Worm (Caenorhabditis elegans) whole organism, mixed stage, embryonic: ENCODE measurements around the gene ent-2.

Experiments used
- M03D4.4 ChIP-seq: sonication (generic microtip); optimal IDR thresholded peaks from 2 replicates; lab custom pipeline; 2017; ENCODE audit warnings: mild to moderate bottlenecking, missing genetic modification characterization, missing compliant biosample characterization
- bed-3 ChIP-seq: fragments of 200-800 bp; sonication (Bioruptor generic); optimal IDR thresholded peaks from 3 replicates; lab custom pipeline; 2018; ENCODE audit warnings: mild to moderate bottlenecking, missing genetic modification characterization, moderate library complexity, missing compliant biosample characterization
- blmp-1 ChIP-seq: fragments of 150-350 bp; optimal IDR thresholded peaks from 2 replicates; lab custom pipeline; 2014; ENCODE audit warnings: missing biosample characterization, missing genetic modification characterization
- ceh-39 ChIP-seq: fragments of 150-350 bp; optimal IDR thresholded peaks from 2 replicates; lab custom pipeline; 2014; ENCODE audit warnings: missing biosample characterization, missing genetic modification characterization
- ceh-43 ChIP-seq: fragments of 200-800 bp; sonication (Bioruptor generic); optimal IDR thresholded peaks from 2 replicates; lab custom pipeline; 2018; ENCODE audit warnings: mild to moderate bottlenecking, missing genetic modification characterization, moderate library complexity, missing compliant biosample characterization
- ceh-83 ChIP-seq: fragments of 200-800 bp; sonication (Bioruptor generic); optimal IDR thresholded peaks from 2 replicates; lab custom pipeline; 2018; ENCODE audit warnings: mild to moderate bottlenecking, missing genetic modification characterization, missing compliant biosample characterization
- ces-1 ChIP-seq: fragments of 150-350 bp; optimal IDR thresholded peaks from 2 replicates; lab custom pipeline; 2014; ENCODE audit warnings: missing biosample characterization, missing genetic modification reagents, missing genetic modification characterization
- cnd-1 ChIP-seq: fragments of 200-800 bp; sonication (Bioruptor generic); optimal IDR thresholded peaks from 2 replicates; lab custom pipeline; 2018; ENCODE audit warnings: mild to moderate bottlenecking, missing genetic modification characterization, missing compliant biosample characterization
- drap-1 ChIP-seq: fragments of 200-800 bp; sonication (Bioruptor generic); optimal IDR thresholded peaks from 3 replicates; lab custom pipeline; 2018; ENCODE audit warnings: mild to moderate bottlenecking, missing genetic modification characterization, missing compliant biosample characterization
- elt-1 ChIP-seq: sonication (generic microtip); optimal IDR thresholded peaks from 2 replicates; lab custom pipeline; 2017; ENCODE audit warnings: missing genetic modification characterization, mild to moderate bottlenecking, missing compliant biosample characterization, antibody characterized with exemption, moderate library complexity, borderline replicate concordance; ENCODE audit not compliant: insufficient read depth
- elt-3 ChIP-seq: fragments of 150-350 bp; optimal IDR thresholded peaks from 2 replicates; lab custom pipeline; 2014; ENCODE audit warnings: missing biosample characterization, missing genetic modification characterization
- flh-1 ChIP-seq: fragments of 200-800 bp; sonication (Bioruptor generic); optimal IDR thresholded peaks from 2 replicates; lab custom pipeline; 2018; ENCODE audit warnings: mild to moderate bottlenecking, missing genetic modification characterization, moderate library complexity, missing compliant biosample characterization
- ham-2 ChIP-seq: fragments of 200-800 bp; sonication (Bioruptor generic); optimal IDR thresholded peaks from 2 replicates; lab custom pipeline; 2018; ENCODE audit warnings: mild to moderate bottlenecking, missing genetic modification characterization, missing compliant biosample characterization
- hlh-1 ChIP-seq: fragments of 150-350 bp; optimal IDR thresholded peaks from 2 replicates; lab custom pipeline; 2014; ENCODE audit warnings: missing biosample characterization, missing genetic modification reagents, missing genetic modification characterization
- lin-13 ChIP-seq: fragments of 150-350 bp; optimal IDR thresholded peaks from 2 replicates; lab custom pipeline; 2014; ENCODE audit warnings: missing biosample characterization, missing genetic modification characterization
- lin-32 ChIP-seq: fragments of 200-800 bp; sonication (Bioruptor generic); optimal IDR thresholded peaks from 2 replicates; lab custom pipeline; 2018; ENCODE audit warnings: mild to moderate bottlenecking, missing genetic modification characterization, missing compliant biosample characterization
- lsy-2 ChIP-seq: fragments of 150-350 bp; optimal IDR thresholded peaks from 2 replicates; lab custom pipeline; 2014; ENCODE audit warnings: missing biosample characterization, missing genetic modification characterization
- mab-5 ChIP-seq: fragments of 150-350 bp; optimal IDR thresholded peaks from 2 replicates; lab custom pipeline; 2014; ENCODE audit warnings: missing biosample characterization, missing genetic modification characterization
- mep-1 ChIP-seq: fragments of 150-350 bp; optimal IDR thresholded peaks from 2 replicates; lab custom pipeline; 2017; ENCODE audit warnings: missing biosample characterization, missing genetic modification reagents, missing genetic modification characterization, inconsistent platforms
- mls-2 ChIP-seq: sonication (generic microtip); optimal IDR thresholded peaks from 2 replicates; lab custom pipeline; 2016; ENCODE audit warnings: mild to moderate bottlenecking, missing genetic modification characterization, moderate library complexity, missing compliant biosample characterization
- nhr-12 ChIP-seq: fragments of 150-350 bp; optimal IDR thresholded peaks from 2 replicates; lab custom pipeline; 2014; ENCODE audit warnings: missing biosample characterization, missing genetic modification characterization
- nhr-2 ChIP-seq: fragments of 150-350 bp; optimal IDR thresholded peaks from 2 replicates; lab custom pipeline; 2014; ENCODE audit warnings: missing biosample characterization, missing genetic modification characterization
- nhr-237 ChIP-seq: fragments of 150-350 bp; optimal IDR thresholded peaks from 2 replicates; lab custom pipeline; 2014; ENCODE audit warnings: missing biosample characterization, missing genetic modification characterization
- nhr-28 ChIP-seq: fragments of 150-350 bp; optimal IDR thresholded peaks from 2 replicates; lab custom pipeline; 2014; ENCODE audit warnings: missing biosample characterization, missing genetic modification characterization
- nhr-76 ChIP-seq: sonication (generic microtip); optimal IDR thresholded peaks from 2 replicates; lab custom pipeline; 2017; ENCODE audit warnings: missing biosample characterization, missing genetic modification characterization
- sem-2 ChIP-seq: fragments of 200-800 bp; sonication (Bioruptor generic); optimal IDR thresholded peaks from 2 replicates; lab custom pipeline; 2018; ENCODE audit warnings: mild to moderate bottlenecking, missing genetic modification characterization, missing compliant biosample characterization
- snpc-4 ChIP-seq: fragments of 150-350 bp; optimal IDR thresholded peaks from 2 replicates; lab custom pipeline; 2014; ENCODE audit warnings: missing biosample characterization, missing genetic modification characterization
- sptf-1 ChIP-seq: sonication (generic microtip); optimal IDR thresholded peaks from 2 replicates; lab custom pipeline; 2017; ENCODE audit warnings: mild to moderate bottlenecking, missing genetic modification characterization, moderate library complexity, missing compliant biosample characterization
- tbx-8 ChIP-seq: fragments of 200-800 bp; sonication (Bioruptor generic); optimal IDR thresholded peaks from 2 replicates; lab custom pipeline; 2018; ENCODE audit warnings: mild to moderate bottlenecking, missing genetic modification characterization, moderate library complexity, missing compliant biosample characterization
- unc-120 ChIP-seq: sonication (generic microtip); optimal IDR thresholded peaks from 2 replicates; lab custom pipeline; 2017; ENCODE audit warnings: missing genetic modification characterization, missing compliant biosample characterization; ENCODE audit not compliant: poor library complexity, severe bottlenecking
- unc-39 ChIP-seq: fragments of 150-350 bp; optimal IDR thresholded peaks from 2 replicates; lab custom pipeline; 2014; ENCODE audit warnings: missing biosample characterization, missing genetic modification characterization
- unc-62 ChIP-seq: fragments of 150-350 bp; optimal IDR thresholded peaks from 2 replicates; lab custom pipeline; 2014; ENCODE audit warnings: missing biosample characterization, missing genetic modification reagents, missing genetic modification characterization
- zip-8 ChIP-seq: fragments of 150-350 bp; optimal IDR thresholded peaks from 2 replicates; lab custom pipeline; 2014; ENCODE audit warnings: missing biosample characterization, missing genetic modification characterization
- ztf-11 ChIP-seq: fragments of 150-350 bp; optimal IDR thresholded peaks from 2 replicates; lab custom pipeline; 2014; ENCODE audit warnings: missing biosample characterization, missing genetic modification characterization

Gene ent-2

DNA sequence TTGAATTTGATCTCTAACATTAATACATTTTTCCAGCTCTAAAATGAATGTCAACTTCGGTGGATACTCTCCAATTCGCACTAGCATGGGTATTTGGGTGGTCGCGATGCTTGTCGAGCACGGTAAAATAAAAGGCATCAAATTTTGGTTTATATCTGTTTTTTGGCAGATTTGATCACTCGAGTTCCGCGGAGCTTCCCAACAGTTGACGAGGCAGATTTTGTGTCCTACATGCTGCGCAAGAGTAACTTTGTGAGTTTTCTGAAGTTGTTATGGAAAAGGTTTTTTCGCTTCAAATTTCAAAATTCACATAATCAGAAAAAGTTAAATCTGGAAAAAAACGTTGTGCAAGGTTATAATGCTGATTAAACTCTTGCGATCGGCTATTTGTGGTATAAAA lies 40.5 kb downstream of the ent-2 start:
- no peak for TF ChIP-seq cnd-1 (tag; lab: Kevin White, UChicago)
- TF ChIP-seq elt-1, result no peak
- no peak for TF ChIP-seq M03D4.4
- TF ChIP-seq lin-13 (tag; lab: Kevin White, UChicago), result no peak
- no peak for TF ChIP-seq ces-1 (GFP tag; lab: Kevin White, UChicago)
- no peak for TF ChIP-seq ceh-43
- TF ChIP-seq ham-2 (GFP tag; lab: Kevin White, UChicago), result no peak
- no peak for TF ChIP-seq nhr-28 (tag; lab: Kevin White, UChicago)
- TF ChIP-seq unc-62 (GFP tag; lab: Kevin White, UChicago), result no peak
- no peak for TF ChIP-seq bed-3 (GFP tag; lab: Kevin White, UChicago)
- no peak for TF ChIP-seq flh-1 (GFP tag; lab: Kevin White, UChicago)
- TF ChIP-seq ceh-83, result no peak
- no peak for TF ChIP-seq lin-32
- TF ChIP-seq, all 35 proteins: peak for 0

DNA sequence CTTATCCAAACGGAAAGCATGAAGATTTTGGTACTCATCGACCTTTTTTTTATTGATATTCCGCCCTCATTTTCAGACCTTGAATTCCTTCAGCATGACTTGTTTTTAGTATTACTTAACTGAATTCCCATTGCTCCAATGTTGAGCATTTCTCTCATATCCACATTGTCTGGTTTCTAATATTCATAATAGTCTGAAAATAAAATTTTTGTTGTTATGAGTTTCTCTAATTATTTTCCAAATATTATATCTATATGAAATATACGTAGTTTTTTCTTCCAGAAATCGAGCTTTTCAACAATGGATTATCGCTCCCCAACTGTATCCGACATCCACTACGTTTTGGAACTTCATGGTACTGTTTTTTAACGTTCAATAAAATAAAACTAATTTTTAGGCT lies 41.8 kb downstream of the ent-2 start, which contains the start of gene H08J19.1:
H08J19.1 (plus strand) TSS at position 301 of the 400 bp plus-strand sequence.
- TF ChIP-seq bed-3 (GFP tag; lab: Kevin White, UChicago), result no peak
- no peak for TF ChIP-seq blmp-1
- TF ChIP-seq M03D4.4, result no peak
- no peak for TF ChIP-seq nhr-12
- no peak for TF ChIP-seq hlh-1
- no peak for TF ChIP-seq drap-1 (GFP tag; lab: Kevin White, UChicago)
- TF ChIP-seq unc-39 (tag; lab: Kevin White, UChicago), result no peak
- TF ChIP-seq mep-1 (tag; lab: Kevin White, UChicago), result no peak
- no peak for TF ChIP-seq unc-120 (tag; lab: Kevin White, UChicago)
- TF ChIP-seq snpc-4 (tag; lab: Kevin White, UChicago), result no peak
- no peak for TF ChIP-seq flh-1 (GFP tag; lab: Kevin White, UChicago)

DNA sequence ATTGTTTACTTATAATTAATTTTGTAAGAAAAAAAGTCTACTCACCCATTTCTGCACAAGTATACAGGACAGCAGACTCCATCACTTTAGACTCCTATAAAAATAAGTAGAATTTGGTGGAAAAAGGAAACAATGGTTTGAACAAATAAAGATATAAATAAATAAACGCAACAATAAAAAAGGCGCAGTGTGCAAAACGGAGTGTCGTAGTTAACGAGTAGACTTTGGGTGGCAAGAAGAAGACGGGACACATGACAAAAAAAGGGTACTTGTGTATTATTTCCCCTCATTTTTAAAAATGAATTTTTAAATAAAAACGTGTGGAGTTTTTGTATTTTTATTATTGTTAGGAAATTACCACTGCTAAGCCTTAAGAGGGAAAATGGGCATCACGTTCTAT lies 46.4 kb downstream of the ent-2 start, which contains the start of gene F59D12.5:
F59D12.5 (minus strand) TSS at position 94 of the 400 bp plus-strand sequence.
- TF ChIP-seq lin-32, result no peak
- TF ChIP-seq mls-2 (tag; lab: Kevin White, UChicago), result no peak
- TF ChIP-seq snpc-4 (tag; lab: Kevin White, UChicago), result no peak
- no peak for TF ChIP-seq sem-2 (GFP tag; lab: Kevin White, UChicago)
- no peak for TF ChIP-seq ceh-43
- TF ChIP-seq blmp-1, result no peak
- TF ChIP-seq, all 35 proteins: peak for 0

DNA sequence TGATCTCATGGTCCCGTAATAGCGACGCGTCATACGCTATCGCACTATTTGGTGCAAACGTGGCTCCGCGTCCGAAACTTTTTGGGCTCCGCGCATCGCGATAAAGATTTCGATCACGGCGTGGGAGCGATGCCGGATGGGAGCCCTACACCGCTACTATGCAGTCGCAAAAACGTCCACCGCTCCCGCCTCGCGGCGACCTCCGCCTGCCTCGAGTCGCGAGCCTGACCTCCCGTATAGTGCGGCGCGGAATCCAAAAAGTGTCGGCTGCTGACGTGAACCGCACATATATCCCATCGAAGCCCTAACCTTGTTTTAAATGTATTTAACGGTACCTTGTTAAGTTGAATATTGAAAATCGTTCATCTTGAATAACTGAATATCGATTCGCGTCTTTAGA lies 49.6 kb downstream of the ent-2 start:
- TF ChIP-seq tbx-8 (GFP tag; lab: Kevin White, UChicago), result no peak
- TF ChIP-seq unc-120 (tag; lab: Kevin White, UChicago), result no peak
- no peak for TF ChIP-seq nhr-76 (tag; lab: Kevin White, UChicago)
- TF ChIP-seq mls-2 (tag; lab: Kevin White, UChicago), result no peak

DNA sequence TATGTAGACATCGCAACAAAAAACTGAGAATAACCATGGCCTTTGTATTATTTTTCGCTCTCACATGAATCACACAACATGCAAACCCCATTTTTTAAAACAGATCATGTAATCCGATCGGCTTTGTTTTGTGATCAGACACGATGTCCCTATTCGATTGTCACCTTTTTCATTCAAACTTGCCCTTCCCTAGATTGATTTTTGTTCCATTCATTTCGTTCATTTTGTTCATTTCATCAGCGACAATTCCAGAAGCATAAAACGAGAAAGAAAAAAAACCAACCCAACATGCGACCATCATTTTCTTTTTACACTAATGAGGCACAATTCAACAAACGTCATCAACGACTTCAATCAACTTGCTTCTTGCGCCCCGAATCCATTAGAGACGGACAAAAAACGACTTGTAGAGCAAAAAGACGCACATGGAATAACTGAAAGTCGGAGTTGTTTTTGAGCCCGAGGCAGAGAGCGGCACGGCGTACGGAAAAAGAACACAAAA lies 50.1 kb downstream of the ent-2 start, which contains the start of gene F59D12.3:
F59D12.3 (minus strand) TSS at position 51 of the 502 bp plus-strand sequence.
- no peak for TF ChIP-seq zip-8 (tag; lab: Kevin White, UChicago)
- TF ChIP-seq nhr-76 (tag; lab: Kevin White, UChicago), result no peak
- TF ChIP-seq tbx-8 (GFP tag; lab: Kevin White, UChicago), result no peak
- no peak for TF ChIP-seq ceh-39 (tag; lab: Kevin White, UChicago)
- no peak for TF ChIP-seq snpc-4 (tag; lab: Kevin White, UChicago)

DNA sequence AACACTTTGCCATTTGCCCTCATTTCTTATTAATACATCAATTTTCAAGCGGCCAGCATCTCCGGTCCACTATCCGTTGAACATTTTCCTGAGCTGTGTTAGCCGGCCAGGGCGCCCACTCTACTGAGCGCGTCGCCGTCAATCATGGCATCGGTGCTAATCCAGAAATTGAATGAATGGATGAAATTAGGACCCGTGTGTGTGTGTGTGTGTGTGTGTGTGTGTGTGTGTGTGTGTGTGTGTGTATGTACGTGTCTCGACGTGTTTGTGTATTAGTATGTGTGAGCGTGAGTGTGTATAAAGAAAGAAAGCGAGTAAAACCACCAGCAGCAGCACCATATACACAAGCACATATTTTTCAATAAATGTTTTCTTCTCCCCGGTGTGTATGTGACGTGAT lies 52.3 kb downstream of the ent-2 start:
- TF ChIP-seq nhr-76 (tag; lab: Kevin White, UChicago) (no peak), unc-62 (GFP tag; lab: Kevin White, UChicago) (no peak), unc-120 (tag; lab: Kevin White, UChicago) (no peak), bed-3 (GFP tag; lab: Kevin White, UChicago) (no peak), nhr-237 (tag; lab: Kevin White, UChicago) (no peak), lin-13 (tag; lab: Kevin White, UChicago) (no peak), ham-2 (GFP tag; lab: Kevin White, UChicago) (no peak), elt-1 (no peak), ztf-11 (tag; lab: Kevin White, UChicago) (no peak), lin-32 (peak; percentile 11), sem-2 (GFP tag; lab: Kevin White, UChicago) (no peak), sptf-1 (peak; percentile 12), mls-2 (tag; lab: Kevin White, UChicago) (no peak), M03D4.4 (peak; percentile 2), flh-1 (GFP tag; lab: Kevin White, UChicago) (no peak), cnd-1 (tag; lab: Kevin White, UChicago) (peak; percentile 27), elt-3 (tag; lab: Kevin White, UChicago) (no peak), lsy-2 (tag; lab: Kevin White, UChicago) (no peak), mab-5 (tag; lab: Kevin White, UChicago) (no peak), blmp-1 (no peak), ceh-83 (no peak), nhr-2 (tag; lab: Kevin White, UChicago) (no peak), zip-8 (tag; lab: Kevin White, UChicago) (no peak), ceh-43 (no peak), nhr-28 (tag; lab: Kevin White, UChicago) (no peak), hlh-1 (no peak), snpc-4 (tag; lab: Kevin White, UChicago) (no peak), unc-39 (tag; lab: Kevin White, UChicago) (no peak), drap-1 (GFP tag; lab: Kevin White, UChicago) (no peak), ces-1 (GFP tag; lab: Kevin White, UChicago) (peak; percentile 61), mep-1 (tag; lab: Kevin White, UChicago) (no peak)
